Worm (Caenorhabditis elegans): Measurements from ENCODE around the gene rhi-1.
A peak's percentile ranks its signal among the peaks of the same experiment; 100 is the strongest.

rhi-1 gene

ce11 chrX:4521837-4522816 lies 13.8 kb downstream of the rhi-1 start, which contains the start of gene C07A12.7:
C07A12.7 (minus strand) TSS chrX:4522144.
- TF ChIP-seq ccch-3 (GFP tag; optimal IDR thresholded peaks at IDR 0.05) (no peak), gei-17 (GFP tag; optimal IDR thresholded peaks at IDR 0.05) (no peak), attf-5 (GFP tag; optimal IDR thresholded peaks at IDR 0.05) (no peak), zim-3 (tag; optimal IDR thresholded peaks at IDR 0.05) (no peak), F33H1.4 (GFP tag; IDR thresholded peaks at IDR 0.05) (no peak), hrde-1 (tag; optimal IDR thresholded peaks at IDR 0.05; ENCODE audit: borderline replicate concordance) (no peak), madf-6 (GFP tag; IDR thresholded peaks at IDR 0.05) (0 out of 2 replicates have a peak, but pooled peaks have one; percentile 31), F57A8.1 (GFP tag; optimal IDR thresholded peaks at IDR 0.05) (no peak), Y79H2A.3 (GFP tag; conservative IDR thresholded peaks at IDR 0.05) (no peak), ztf-25 (GFP tag; IDR thresholded peaks at IDR 0.05) (no peak), Y95B8A.8 (GFP tag; IDR thresholded peaks at IDR 0.05) (no peak), egl-18 (GFP tag; IDR thresholded peaks at IDR 0.05) (no peak), lir-1 (GFP tag; conservative IDR thresholded peaks at IDR 0.05) (no peak), snpc-1.3 (tag; optimal IDR thresholded peaks at IDR 0.05; ENCODE audit: insufficient read depth) (no peak), hmg-1.2 (GFP tag; IDR thresholded peaks at IDR 0.05) (peak; percentile 83), cebp-1 (GFP tag; IDR thresholded peaks at IDR 0.05) (peak; percentile 89), cebp-1 (tag; optimal IDR thresholded peaks at IDR 0.05) (peak; percentile 95), madf-8 (GFP tag; conservative IDR thresholded peaks at IDR 0.05) (no peak), F37B4.10 (GFP tag; IDR thresholded peaks at IDR 0.05) (no peak), lin-40 (tag; optimal IDR thresholded peaks at IDR 0.05) (no peak), ZK185.1 (tag; optimal IDR thresholded peaks at IDR 0.05; ENCODE audit: poor library complexity, severe bottlenecking) (no peak)

DNA sequence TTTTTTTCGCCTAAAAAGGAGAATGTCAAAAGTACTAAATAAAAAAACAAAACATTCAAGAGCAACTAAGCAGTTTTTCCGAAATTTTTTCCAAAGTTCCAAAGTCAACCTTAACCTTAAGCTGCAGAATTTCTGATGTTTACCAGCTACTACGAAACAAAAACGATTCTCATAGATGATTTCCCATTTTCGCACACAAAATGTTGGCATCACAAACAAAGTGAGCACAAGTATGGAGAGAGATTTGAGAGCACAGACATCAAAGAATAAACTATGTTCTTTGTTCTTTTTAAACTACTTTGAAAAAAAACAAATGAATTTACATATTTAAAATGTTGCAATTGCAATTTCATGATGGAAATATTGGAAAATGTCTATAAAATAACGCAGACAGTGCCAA lies 15.0 kb downstream of the rhi-1 start:
- no peak for TF ChIP-seq ceh-27 (GFP tag; optimal IDR thresholded peaks at IDR 0.05)
- no peak for TF ChIP-seq B0019.2 (GFP tag; conservative IDR thresholded peaks at IDR 0.05)
- no peak for TF ChIP-seq nfyb-1 (GFP tag; IDR thresholded peaks at IDR 0.05)

ce11 chrX:4523887-4524350 lies 15.6 kb downstream of the rhi-1 start, which contains the start of gene pdi-2:
pdi-2 (plus strand) TSS chrX:4524155.
- TF ChIP-seq ceh-27 (GFP tag; optimal IDR thresholded peaks at IDR 0.05) (peak; percentile 86), rpc-1 (optimal IDR thresholded peaks at IDR 0.05) (no peak), rpc-1 (tag; optimal IDR thresholded peaks at IDR 0.05) (no peak), F57C9.4 (tag; optimal IDR thresholded peaks at IDR 0.05) (no peak), rcor-1 (GFP tag; IDR thresholded peaks at IDR 0.05) (peak; percentile 57), athp-1 (tag; optimal IDR thresholded peaks at IDR 0.05) (peak; percentile 10), F52B5.7 (tag; optimal IDR thresholded peaks at IDR 0.05) (peak; percentile 35), hmg-20 (GFP tag; IDR thresholded peaks at IDR 0.05) (no peak), F10E7.11 (tag; optimal IDR thresholded peaks at IDR 0.05) (no peak), cebp-2 (GFP tag; IDR thresholded peaks at IDR 0.05) (no peak), fkh-3 (tag; optimal IDR thresholded peaks at IDR 0.05) (no peak), snpc-3.4 (tag; optimal IDR thresholded peaks at IDR 0.05) (no peak), madf-8 (GFP tag; conservative IDR thresholded peaks at IDR 0.05) (no peak), Y67H2A.10 (GFP tag; conservative IDR thresholded peaks at IDR 0.05) (no peak), him-1 (tag; optimal IDR thresholded peaks at IDR 0.05) (no peak), F37B4.10 (GFP tag; IDR thresholded peaks at IDR 0.05) (no peak), B0035.1 (tag; optimal IDR thresholded peaks at IDR 0.05) (no peak), ets-4 (GFP tag; optimal IDR thresholded peaks at IDR 0.05) (no peak), T26A5.8 (tag; optimal IDR thresholded peaks at IDR 0.05) (no peak), ceh-79 (tag; optimal IDR thresholded peaks at IDR 0.05) (peak; percentile 11), nhr-90 (tag; optimal IDR thresholded peaks at IDR 0.05) (no peak), lin-35 (GFP tag; optimal IDR thresholded peaks at IDR 0.05) (peak in 1 of 3 experiments; percentile 44), hrde-1 (tag; optimal IDR thresholded peaks at IDR 0.05; ENCODE audit: borderline replicate concordance) (no peak), somi-1 (GFP tag; optimal IDR thresholded peaks at IDR 0.05) (peak; percentile 75)
